Worm (Caenorhabditis elegans): ENCODE data around the gene clec-50.

DNA sequence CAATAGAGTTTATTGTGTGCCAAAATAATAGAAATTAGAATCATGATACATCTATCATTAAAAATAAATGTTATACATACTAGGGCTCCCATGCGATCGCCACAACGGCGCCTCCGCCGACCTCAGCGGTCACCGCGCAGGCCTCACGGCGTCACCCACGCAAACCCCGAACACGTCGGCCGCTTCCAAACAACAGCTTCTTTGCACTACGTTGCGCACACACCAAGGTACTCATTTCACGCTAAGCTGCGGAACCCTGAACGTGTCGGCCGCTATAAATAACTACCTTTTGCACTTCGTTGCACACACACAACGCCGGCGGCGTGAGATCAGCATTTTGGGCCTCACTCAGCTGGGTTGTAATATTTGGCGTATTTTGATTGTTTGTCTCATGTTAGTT is 4.1 kb upstream of the clec-50 start:
- no peak for TF ChIP-seq aptf-3 (GFP tag; IDR thresholded peaks at IDR 0.05)
- TF ChIP-seq pha-4 (tag; optimal IDR thresholded peaks at IDR 0.05), result no peak
- no peak for TF ChIP-seq lin-54 (GFP tag; optimal IDR thresholded peaks at IDR 0.05)
- TF ChIP-seq nhr-90 (tag; optimal IDR thresholded peaks at IDR 0.05), result no peak
- TF ChIP-seq hlh-12 (tag; optimal IDR thresholded peaks at IDR 0.05), result no peak
- TF ChIP-seq ztf-28 (GFP tag; IDR thresholded peaks at IDR 0.05), result 0 out of 2 replicates have a peak, but pooled peaks have one; percentile 24
- no peak for TF ChIP-seq lin-35 (GFP tag; optimal IDR thresholded peaks at IDR 0.05)
- no peak for TF ChIP-seq hmg-1.2 (GFP tag; IDR thresholded peaks at IDR 0.05)
- no peak for TF ChIP-seq ztf-6 (GFP tag; IDR thresholded peaks at IDR 0.05)
- TF ChIP-seq tbp1 (GFP tag; optimal IDR thresholded peaks at IDR 0.05), result no peak
- no peak for TF ChIP-seq ceh-91 (GFP tag; IDR thresholded peaks at IDR 0.05)
- peak; percentile 73 for TF ChIP-seq zfh-2 (GFP tag; conservative IDR thresholded peaks at IDR 0.05)
- no peak for TF ChIP-seq mel-28 (tag; optimal IDR thresholded peaks at IDR 0.05; ENCODE audit: borderline replicate concordance)
- TF ChIP-seq fkh-3 (tag; optimal IDR thresholded peaks at IDR 0.05), result no peak

Measured in whole organism, young adult.